Worm (Caenorhabditis elegans): ENCODE data around the gene zipt-16.

- no peak for TF ChIP-seq klf-2 (GFP tag; conservative IDR thresholded peaks at IDR 0.05)
- TF ChIP-seq med-1 (GFP tag; optimal IDR thresholded peaks at IDR 0.05; ENCODE audit: insufficient read depth) = no peak
These were observed 27.6 kb downstream of the zipt-16 start, which contains the start of gene dhs-19 for ce11 chrV:11490382-11490781.
